Worm (Caenorhabditis elegans): ENCODE measurements around the gene F46F5.8.

DNA sequence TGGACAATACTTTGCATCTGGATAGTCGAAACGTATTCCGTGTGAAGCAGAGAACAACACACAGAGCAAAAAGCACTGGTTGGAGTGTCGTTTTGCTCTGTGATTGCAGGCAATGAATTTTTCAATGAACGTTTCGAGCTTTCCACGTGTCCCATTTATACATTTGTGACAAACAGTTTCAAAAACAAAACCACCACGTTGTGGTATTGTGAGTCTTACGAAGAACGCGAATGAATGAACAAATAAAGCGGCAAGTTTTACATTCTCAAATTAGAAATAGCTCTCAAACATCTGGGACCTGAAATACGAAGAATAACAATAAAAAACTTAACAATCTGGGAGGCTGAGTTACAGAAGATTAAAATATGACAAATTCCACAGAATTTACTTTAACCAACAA is 29.6 kb downstream of the F46F5.8 start, which contains the start of gene F46F5.1:
- no peak for TF ChIP-seq sea-1 (GFP tag; conservative IDR thresholded peaks at IDR 0.05)
- no peak for TF ChIP-seq tbx-11 (GFP tag; IDR thresholded peaks at IDR 0.05)
- TF ChIP-seq B0310.2 (tag; optimal IDR thresholded peaks at IDR 0.05): no peak
- no peak for TF ChIP-seq ama-1 (optimal IDR thresholded peaks at IDR 0.05)
- TF ChIP-seq hmbx-1 (tag; optimal IDR thresholded peaks at IDR 0.05): no peak
- no peak for TF ChIP-seq tbx-37 (GFP tag; conservative IDR thresholded peaks at IDR 0.05)
- no peak for TF ChIP-seq hmg-4 (GFP tag; optimal IDR thresholded peaks at IDR 0.05)
- no peak for TF ChIP-seq scrt-1 (GFP tag; IDR thresholded peaks at IDR 0.05)

Measured in whole organism, early embryonic.